Worm (Caenorhabditis elegans) whole organism, young adult: ENCODE results near the gene cey-4.

Experiments used
- B0261.1 ChIP-seq: sonication (generic microtip); optimal IDR thresholded peaks from 2 replicates; lab custom pipeline; 2016; ENCODE audit warnings: mild to moderate bottlenecking, missing genetic modification characterization, moderate library complexity, missing compliant biosample characterization
- B0336.3 ChIP-seq: fragments of 200-800 bp; sonication (Bioruptor generic); IDR thresholded peaks from 2 replicates; pipeline ENCODE4 v1.3.6; 2022; ENCODE audit warnings: missing genetic modification characterization, missing compliant biosample characterization
- C17E4.6 ChIP-seq: fragments of 200-800 bp; sonication (Bioruptor generic); IDR thresholded peaks from 2 replicates; pipeline ENCODE4 v1.3.6; 2022; ENCODE audit warnings: missing genetic modification reagents, missing genetic modification characterization, missing compliant biosample characterization
- F10E7.11 ChIP-seq: sonication (generic microtip); optimal IDR thresholded peaks from 2 replicates; lab custom pipeline; 2017; ENCODE audit warnings: mild to moderate bottlenecking, missing genetic modification characterization, moderate library complexity, missing compliant biosample characterization
- F57C9.4 ChIP-seq: sonication (generic microtip); optimal IDR thresholded peaks from 2 replicates; lab custom pipeline; 2017; ENCODE audit warnings: mild to moderate bottlenecking, missing genetic modification characterization, missing compliant biosample characterization
- K12H6.12 ChIP-seq: fragments of 200-800 bp; sonication (Bioruptor generic); optimal IDR thresholded peaks from 2 replicates; lab custom pipeline; 2018; ENCODE audit warnings: mild to moderate bottlenecking, missing genetic modification characterization, missing compliant biosample characterization
- T26A5.8 ChIP-seq: sonication (generic microtip); optimal IDR thresholded peaks from 2 replicates; lab custom pipeline; 2016; ENCODE audit warnings: missing genetic modification characterization, missing compliant biosample characterization
- Y56A3A.18 ChIP-seq: fragments of 200-800 bp; sonication (Bioruptor generic); IDR thresholded peaks from 2 replicates; pipeline ENCODE4 v1.3.6; 2022; ENCODE audit warnings: missing genetic modification reagents, missing genetic modification characterization, missing compliant biosample characterization
- ama-1 ChIP-seq, 3 experiments: fragments of 150-350 bp in 1 of 3; sonication (generic microtip) in 2 of 3; optimal IDR thresholded peaks; 2 replicates each; lab custom pipeline; 2014 to 2018; ENCODE audit warnings: missing biosample characterization in 2 of 3, missing genetic modification characterization in 2 of 3, missing genetic modification reagents in 2 of 3
- aptf-3 ChIP-seq: fragments of 200-800 bp; sonication (Bioruptor generic); IDR thresholded peaks from 2 replicates; pipeline ENCODE4 v1.3.6; 2022; ENCODE audit warnings: missing genetic modification characterization, missing compliant biosample characterization
- attf-3 ChIP-seq: fragments of 200-800 bp; sonication (Bioruptor generic); conservative IDR thresholded peaks from 2 replicates; pipeline ENCODE4 v1.3.6; 2022; ENCODE audit warnings: missing genetic modification reagents, missing genetic modification characterization, missing compliant biosample characterization
- attf-6 ChIP-seq: fragments of 200-800 bp; sonication (Bioruptor generic); IDR thresholded peaks from 2 replicates; pipeline ENCODE4 v1.3.6; 2022; ENCODE audit warnings: missing genetic modification reagents, missing genetic modification characterization, missing compliant biosample characterization
- bed-1 ChIP-seq: fragments of 200-800 bp; sonication (Bioruptor generic); IDR thresholded peaks from 2 replicates; pipeline ENCODE4 v1.3.6; 2022; ENCODE audit warnings: missing genetic modification reagents, missing genetic modification characterization, missing compliant biosample characterization
- ccch-3 ChIP-seq: fragments of 200-800 bp; sonication (Bioruptor generic); optimal IDR thresholded peaks from 2 replicates; lab custom pipeline; 2018; ENCODE audit warnings: mild to moderate bottlenecking, missing genetic modification characterization, missing compliant biosample characterization
- cebp-2 ChIP-seq: fragments of 200-800 bp; sonication (Bioruptor generic); IDR thresholded peaks from 2 replicates; pipeline ENCODE4 v1.3.6; 2022; ENCODE audit warnings: missing genetic modification characterization, missing compliant biosample characterization
- ceh-100 ChIP-seq: fragments of 200-800 bp; sonication (Bioruptor generic); IDR thresholded peaks from 2 replicates; pipeline ENCODE4 v1.3.6; 2022; ENCODE audit warnings: missing genetic modification reagents, missing genetic modification characterization, missing compliant biosample characterization
- ceh-27 ChIP-seq: fragments of 200-800 bp; sonication (Bioruptor generic); optimal IDR thresholded peaks from 2 replicates; lab custom pipeline; 2018; ENCODE audit warnings: mild to moderate bottlenecking, missing genetic modification characterization, moderate library complexity, missing compliant biosample characterization
- dox-1 ChIP-seq: fragments of 200-800 bp; sonication (Bioruptor generic); IDR thresholded peaks from 2 replicates; pipeline ENCODE4 v1.3.6; 2022; ENCODE audit warnings: missing genetic modification reagents, missing genetic modification characterization, missing compliant biosample characterization
- efl-1 ChIP-seq: fragments of 150-350 bp; optimal IDR thresholded peaks from 2 replicates; lab custom pipeline; 2014; ENCODE audit warnings: missing biosample characterization, missing genetic modification reagents, missing genetic modification characterization
- him-1 ChIP-seq: sonication (generic microtip); optimal IDR thresholded peaks from 2 replicates; lab custom pipeline; 2016; ENCODE audit warnings: missing genotype, missing genetic modification reagents, missing genetic modification characterization, missing compliant biosample characterization
- hmg-1.2 ChIP-seq: fragments of 200-800 bp; sonication (Bioruptor generic); IDR thresholded peaks from 2 replicates; pipeline ENCODE4 v1.3.6; 2022; ENCODE audit warnings: missing genetic modification reagents, missing genetic modification characterization, missing compliant biosample characterization
- hrde-1 ChIP-seq: sonication (generic microtip); optimal IDR thresholded peaks from 2 replicates; lab custom pipeline; 2016; ENCODE audit warnings: missing genetic modification characterization, mild to moderate bottlenecking, missing compliant biosample characterization, moderate library complexity, missing genotype, missing genetic modification reagents, borderline replicate concordance
- hsf-1 ChIP-seq: fragments of 200-800 bp; sonication (Bioruptor generic); IDR thresholded peaks from 2 replicates; pipeline ENCODE4 v1.3.6; 2022; ENCODE audit warnings: missing genetic modification reagents, missing genetic modification characterization, missing compliant biosample characterization
- lin-26 ChIP-seq: fragments of 200-800 bp; sonication (Bioruptor generic); IDR thresholded peaks from 2 replicates; pipeline ENCODE4 v1.3.6; 2022; ENCODE audit warnings: missing genetic modification reagents, missing genetic modification characterization, missing compliant biosample characterization
- lin-35 ChIP-seq, 3 experiments: fragments of 150-350 bp in 2 of 3; sonication (generic microtip) in 1 of 3; optimal IDR thresholded peaks; 2 replicates each; lab custom pipeline; 2014 to 2018; ENCODE audit warnings: missing biosample characterization in 3 of 3, missing genetic modification characterization in 3 of 3, missing genetic modification reagents in 3 of 3
- lin-54 ChIP-seq: fragments of 200-800 bp; sonication (Bioruptor generic); optimal IDR thresholded peaks from 2 replicates; lab custom pipeline; 2018; ENCODE audit warnings: mild to moderate bottlenecking, missing genetic modification characterization, missing compliant biosample characterization
- madf-10 ChIP-seq: sonication (generic microtip); optimal IDR thresholded peaks from 2 replicates; lab custom pipeline; 2016; ENCODE audit warnings: mild to moderate bottlenecking, missing genetic modification characterization, missing compliant biosample characterization
- madf-6 ChIP-seq: fragments of 200-800 bp; sonication (Bioruptor generic); IDR thresholded peaks from 2 replicates; pipeline ENCODE4 v1.3.6; 2022; ENCODE audit warnings: missing genetic modification reagents, missing genetic modification characterization, missing compliant biosample characterization
- madf-8 ChIP-seq: fragments of 200-800 bp; sonication (Bioruptor generic); conservative IDR thresholded peaks from 2 replicates; pipeline ENCODE4 v1.3.6; 2022; ENCODE audit warnings: missing genetic modification reagents, missing genetic modification characterization, missing compliant biosample characterization
- mcd-1 ChIP-seq: fragments of 200-800 bp; sonication (Bioruptor generic); IDR thresholded peaks from 2 replicates; pipeline ENCODE4 v1.3.6; 2022; ENCODE audit warnings: missing genetic modification reagents, missing genetic modification characterization, missing compliant biosample characterization
- mel-28 ChIP-seq: sonication (generic microtip); optimal IDR thresholded peaks from 2 replicates; lab custom pipeline; 2016; ENCODE audit warnings: borderline replicate concordance, mild to moderate bottlenecking, missing genetic modification characterization, missing compliant biosample characterization
- mes-4 ChIP-seq: sonication (generic microtip); optimal IDR thresholded peaks from 2 replicates; lab custom pipeline; 2016; ENCODE audit warnings: missing genotype, missing genetic modification characterization, missing compliant biosample characterization
- nfya-2 ChIP-seq: fragments of 200-800 bp; sonication (Bioruptor generic); IDR thresholded peaks from 2 replicates; pipeline ENCODE4 v1.3.6; 2022; ENCODE audit warnings: missing genetic modification reagents, missing genetic modification characterization, missing compliant biosample characterization
- nfyb-1 ChIP-seq: fragments of 200-800 bp; sonication (Bioruptor generic); IDR thresholded peaks from 2 replicates; pipeline ENCODE4 v1.3.6; 2022; ENCODE audit warnings: missing genetic modification reagents, missing genetic modification characterization, missing compliant biosample characterization
- nhr-80 ChIP-seq: sonication (generic microtip); optimal IDR thresholded peaks from 2 replicates; lab custom pipeline; 2016; ENCODE audit warnings: missing genetic modification characterization, missing compliant biosample characterization
- pha-4 ChIP-seq: fragments of 150-350 bp; sonication (generic microtip); optimal IDR thresholded peaks from 2 replicates; lab custom pipeline; 2014; ENCODE audit warnings: missing biosample characterization, missing genetic modification reagents, missing genetic modification characterization
- rec-8 ChIP-seq, 2 experiments: sonication (generic microtip); optimal IDR thresholded peaks; 2 replicates each; lab custom pipeline; 2016; ENCODE audit warnings: mild to moderate bottlenecking in 2 of 2, missing genetic modification characterization in 2 of 2, missing genetic modification reagents in 2 of 2, missing genotype in 2 of 2, missing biosample characterization in 1 of 2, missing compliant biosample characterization in 1 of 2, moderate library complexity in 1 of 2
- snpc-1.1 ChIP-seq: sonication (generic microtip); optimal IDR thresholded peaks from 2 replicates; lab custom pipeline; 2017; ENCODE audit warnings: missing genetic modification characterization, mild to moderate bottlenecking, missing compliant biosample characterization, antibody characterized with exemption, moderate library complexity, missing genotype, missing genetic modification reagents; ENCODE audit not compliant: insufficient read depth
- snpc-3.4 ChIP-seq: sonication (generic microtip); optimal IDR thresholded peaks from 2 replicates; lab custom pipeline; 2017; ENCODE audit warnings: missing genetic modification characterization, mild to moderate bottlenecking, missing compliant biosample characterization, antibody characterized with exemption, moderate library complexity, missing genotype, missing genetic modification reagents
- somi-1 ChIP-seq: fragments of 200-800 bp; sonication (Bioruptor generic); optimal IDR thresholded peaks from 2 replicates; lab custom pipeline; 2018; ENCODE audit warnings: mild to moderate bottlenecking, missing genetic modification characterization, missing compliant biosample characterization
- unc-62 ChIP-seq: fragments of 150-350 bp; optimal IDR thresholded peaks from 2 replicates; lab custom pipeline; 2014; ENCODE audit warnings: missing biosample characterization, missing genetic modification reagents, missing genetic modification characterization
- ztf-22 ChIP-seq: fragments of 200-800 bp; sonication (Bioruptor generic); optimal IDR thresholded peaks from 2 replicates; lab custom pipeline; 2018; ENCODE audit warnings: mild to moderate bottlenecking, missing genetic modification characterization, moderate library complexity, missing compliant biosample characterization
- ztf-3 ChIP-seq: fragments of 200-800 bp; sonication (Bioruptor generic); optimal IDR thresholded peaks from 2 replicates; lab custom pipeline; 2018; ENCODE audit warnings: mild to moderate bottlenecking, missing genetic modification characterization, missing compliant biosample characterization

The cey-4 gene

ce11 chrIII:10819778-10820177 lies 48.7 kb downstream of the cey-4 start (continued):
- TF ChIP-seq hsf-1 = no peak
- TF ChIP-seq mes-4 (tag; lab: Kevin White, UChicago) = no peak
- peak; percentile 35; the same call in 1 of the 2 replicates for TF ChIP-seq mcd-1
- TF ChIP-seq mel-28 (tag; lab: Kevin White, UChicago) = no peak
- TF ChIP-seq B0336.3 = no peak
- peak; percentile 4 for TF ChIP-seq nhr-80
- TF ChIP-seq rec-8 (tag; optimal IDR thresholded peaks at IDR 0.05; lab: Kevin White, UChicago) = no peak
- no peak for TF ChIP-seq B0261.1 (tag; lab: Kevin White, UChicago)
- TF ChIP-seq attf-3 (GFP tag; lab: Robert Waterston, UW) = no peak
- peak; percentile 51; the same call in 1 of the 2 replicates for TF ChIP-seq hmg-1.2
- TF ChIP-seq him-1 (tag; lab: Kevin White, UChicago) = no peak
- no peak for TF ChIP-seq ceh-100 (GFP tag; lab: Robert Waterston, UW)
- peak; percentile 21 for TF ChIP-seq somi-1
- no peak for TF ChIP-seq lin-35 (GFP tag; optimal IDR thresholded peaks at IDR 0.05; lab: Kevin White, UChicago)
- no peak for TF ChIP-seq ztf-3 (GFP tag; lab: Kevin White, UChicago)
- no peak for TF ChIP-seq T26A5.8
- no peak for TF ChIP-seq dox-1
- no peak for TF ChIP-seq nfya-2 (GFP tag; lab: Robert Waterston, UW)
- TF ChIP-seq madf-8 = no peak
- TF ChIP-seq bed-1 = no peak
- TF ChIP-seq ceh-27 (GFP tag; lab: Kevin White, UChicago) = no peak
- no peak for TF ChIP-seq pha-4 (tag; lab: Kevin White, UChicago)
- TF ChIP-seq hrde-1 (tag; lab: Kevin White, UChicago) = no peak
- TF ChIP-seq snpc-3.4 (tag; lab: Kevin White, UChicago) = no peak
- no peak for TF ChIP-seq F57C9.4 (tag; lab: Kevin White, UChicago)
- TF ChIP-seq Y56A3A.18 (GFP tag; lab: Robert Waterston, UW) = no peak
- TF ChIP-seq cebp-2 (GFP tag; lab: Robert Waterston, UW) = peak; percentile 77; the same call in 1 of the 2 replicates
- TF ChIP-seq attf-6 (GFP tag; lab: Robert Waterston, UW) = no peak
- TF ChIP-seq madf-10 (tag; lab: Kevin White, UChicago) = no peak
- no peak for TF ChIP-seq unc-62 (GFP tag; lab: Kevin White, UChicago)
- TF ChIP-seq lin-26 (GFP tag; lab: Robert Waterston, UW) = no peak
- no peak for TF ChIP-seq ccch-3
- TF ChIP-seq F10E7.11 (tag; lab: Kevin White, UChicago) = no peak
- peak; percentile 26 for TF ChIP-seq lin-54
- TF ChIP-seq efl-1 = no peak
- 0 out of 2 replicates have a peak, but pooled peaks have one; percentile 17 for TF ChIP-seq madf-6 (GFP tag; lab: Robert Waterston, UW)
- peak; percentile 52 for TF ChIP-seq K12H6.12 (tag; lab: Kevin White, UChicago)
- TF ChIP-seq ztf-22 (GFP tag; lab: Kevin White, UChicago) = no peak

- TF ChIP-seq nhr-80 (peak; percentile 42), aptf-3 (GFP tag; lab: Robert Waterston, UW) (0 out of 2 replicates have a peak, but pooled peaks have one; percentile 51), nfyb-1 (GFP tag; lab: Robert Waterston, UW) (no peak), dox-1 (0 out of 2 replicates have a peak, but pooled peaks have one; percentile 23), C17E4.6 (GFP tag; lab: Robert Waterston, UW) (no peak), ama-1 (optimal IDR thresholded peaks at IDR 0.05; lab: Kevin White, UChicago) (peak; percentile 29), ama-1 (GFP tag; optimal IDR thresholded peaks at IDR 0.05; lab: Kevin White, UChicago) (no peak), cebp-2 (GFP tag; lab: Robert Waterston, UW) (peak; percentile 29; the same call in 1 of the 2 replicates), lin-26 (GFP tag; lab: Robert Waterston, UW) (0 out of 2 replicates have a peak, but pooled peaks have one; percentile 8), snpc-1.1 (tag; lab: Kevin White, UChicago) (no peak)
Observed at ce11 chrIII:10819257-10819656, 49.2 kb downstream of the cey-4 start.
